Worm (Caenorhabditis elegans) whole organism, L4/young adult: Measurements from ENCODE around the gene nhr-122.

Experiments used
- W03F9.2 ChIP-seq: fragments of 150-350 bp; optimal IDR thresholded peaks from 2 replicates; lab custom pipeline; 2014; ENCODE audit warnings: missing biosample characterization, missing genetic modification characterization
- dao-5 ChIP-seq: sonication (generic microtip); optimal IDR thresholded peaks from 2 replicates; lab custom pipeline; 2016; ENCODE audit warnings: missing genotype, missing genetic modification characterization, moderate library complexity, missing compliant biosample characterization
- him-1 ChIP-seq: sonication (generic microtip); optimal IDR thresholded peaks from 2 replicates; lab custom pipeline; 2016; ENCODE audit warnings: missing genotype, missing genetic modification reagents, missing genetic modification characterization, missing compliant biosample characterization

nhr-122 gene

DNA sequence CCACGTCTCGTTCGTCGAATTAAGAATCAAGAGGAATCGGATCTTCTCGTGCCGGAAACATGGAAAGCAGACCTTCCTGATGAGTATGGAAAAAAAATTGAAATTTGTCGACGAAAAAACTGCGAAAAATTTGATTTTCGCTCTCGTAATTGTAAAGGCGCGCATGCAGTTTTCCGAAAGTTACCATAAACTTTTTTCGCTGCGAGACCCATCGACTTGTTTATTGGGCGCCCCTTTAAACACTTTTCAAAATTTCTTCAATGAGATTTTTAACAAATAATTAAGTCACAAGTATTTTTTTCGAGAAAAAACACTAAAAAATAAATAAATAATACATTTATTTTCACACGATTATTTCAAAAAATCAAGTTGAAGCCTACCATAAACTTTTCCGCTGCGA lies 47.0 kb downstream of the nhr-122 start:
- TF ChIP-seq him-1 (tag; lab: Kevin White, UChicago), result no peak
- TF ChIP-seq W03F9.2 (tag; lab: Kevin White, UChicago), result no peak
- no peak for TF ChIP-seq dao-5 (tag; lab: Kevin White, UChicago)

- TF ChIP-seq him-1 (tag; lab: Kevin White, UChicago) (no peak), W03F9.2 (tag; lab: Kevin White, UChicago) (no peak), dao-5 (tag; lab: Kevin White, UChicago) (no peak)
Measured at ce11 chrIV:1662872-1663271, 49.2 kb downstream of the nhr-122 start.
